Worm (Caenorhabditis elegans) whole organism, mixed stage, embryonic: ENCODE results near the gene unc-5.

ENCODE experiments used
- M03D4.4 ChIP-seq: sonication (generic microtip); optimal IDR thresholded peaks from 2 replicates; lab custom pipeline; 2017; ENCODE audit warnings: mild to moderate bottlenecking, missing genetic modification characterization, missing compliant biosample characterization
- blmp-1 ChIP-seq: fragments of 150-350 bp; optimal IDR thresholded peaks from 2 replicates; lab custom pipeline; 2014; ENCODE audit warnings: missing biosample characterization, missing genetic modification characterization
- ceh-43 ChIP-seq: fragments of 200-800 bp; sonication (Bioruptor generic); optimal IDR thresholded peaks from 2 replicates; lab custom pipeline; 2018; ENCODE audit warnings: mild to moderate bottlenecking, missing genetic modification characterization, moderate library complexity, missing compliant biosample characterization
- ceh-83 ChIP-seq: fragments of 200-800 bp; sonication (Bioruptor generic); optimal IDR thresholded peaks from 2 replicates; lab custom pipeline; 2018; ENCODE audit warnings: mild to moderate bottlenecking, missing genetic modification characterization, missing compliant biosample characterization
- ces-1 ChIP-seq: fragments of 150-350 bp; optimal IDR thresholded peaks from 2 replicates; lab custom pipeline; 2014; ENCODE audit warnings: missing biosample characterization, missing genetic modification reagents, missing genetic modification characterization
- cnd-1 ChIP-seq: fragments of 200-800 bp; sonication (Bioruptor generic); optimal IDR thresholded peaks from 2 replicates; lab custom pipeline; 2018; ENCODE audit warnings: mild to moderate bottlenecking, missing genetic modification characterization, missing compliant biosample characterization
- drap-1 ChIP-seq: fragments of 200-800 bp; sonication (Bioruptor generic); optimal IDR thresholded peaks from 3 replicates; lab custom pipeline; 2018; ENCODE audit warnings: mild to moderate bottlenecking, missing genetic modification characterization, missing compliant biosample characterization
- elt-1 ChIP-seq: sonication (generic microtip); optimal IDR thresholded peaks from 2 replicates; lab custom pipeline; 2017; ENCODE audit warnings: missing genetic modification characterization, mild to moderate bottlenecking, missing compliant biosample characterization, antibody characterized with exemption, moderate library complexity, borderline replicate concordance; ENCODE audit not compliant: insufficient read depth
- elt-3 ChIP-seq: fragments of 150-350 bp; optimal IDR thresholded peaks from 2 replicates; lab custom pipeline; 2014; ENCODE audit warnings: missing biosample characterization, missing genetic modification characterization
- ham-2 ChIP-seq: fragments of 200-800 bp; sonication (Bioruptor generic); optimal IDR thresholded peaks from 2 replicates; lab custom pipeline; 2018; ENCODE audit warnings: mild to moderate bottlenecking, missing genetic modification characterization, missing compliant biosample characterization
- hlh-1 ChIP-seq: fragments of 150-350 bp; optimal IDR thresholded peaks from 2 replicates; lab custom pipeline; 2014; ENCODE audit warnings: missing biosample characterization, missing genetic modification reagents, missing genetic modification characterization
- lin-13 ChIP-seq: fragments of 150-350 bp; optimal IDR thresholded peaks from 2 replicates; lab custom pipeline; 2014; ENCODE audit warnings: missing biosample characterization, missing genetic modification characterization
- lsy-2 ChIP-seq: fragments of 150-350 bp; optimal IDR thresholded peaks from 2 replicates; lab custom pipeline; 2014; ENCODE audit warnings: missing biosample characterization, missing genetic modification characterization
- mab-5 ChIP-seq: fragments of 150-350 bp; optimal IDR thresholded peaks from 2 replicates; lab custom pipeline; 2014; ENCODE audit warnings: missing biosample characterization, missing genetic modification characterization
- mls-2 ChIP-seq: sonication (generic microtip); optimal IDR thresholded peaks from 2 replicates; lab custom pipeline; 2016; ENCODE audit warnings: mild to moderate bottlenecking, missing genetic modification characterization, moderate library complexity, missing compliant biosample characterization
- nhr-12 ChIP-seq: fragments of 150-350 bp; optimal IDR thresholded peaks from 2 replicates; lab custom pipeline; 2014; ENCODE audit warnings: missing biosample characterization, missing genetic modification characterization
- nhr-2 ChIP-seq: fragments of 150-350 bp; optimal IDR thresholded peaks from 2 replicates; lab custom pipeline; 2014; ENCODE audit warnings: missing biosample characterization, missing genetic modification characterization
- nhr-237 ChIP-seq: fragments of 150-350 bp; optimal IDR thresholded peaks from 2 replicates; lab custom pipeline; 2014; ENCODE audit warnings: missing biosample characterization, missing genetic modification characterization
- nhr-28 ChIP-seq: fragments of 150-350 bp; optimal IDR thresholded peaks from 2 replicates; lab custom pipeline; 2014; ENCODE audit warnings: missing biosample characterization, missing genetic modification characterization
- nhr-76 ChIP-seq: sonication (generic microtip); optimal IDR thresholded peaks from 2 replicates; lab custom pipeline; 2017; ENCODE audit warnings: missing biosample characterization, missing genetic modification characterization
- sem-2 ChIP-seq: fragments of 200-800 bp; sonication (Bioruptor generic); optimal IDR thresholded peaks from 2 replicates; lab custom pipeline; 2018; ENCODE audit warnings: mild to moderate bottlenecking, missing genetic modification characterization, missing compliant biosample characterization
- snpc-4 ChIP-seq: fragments of 150-350 bp; optimal IDR thresholded peaks from 2 replicates; lab custom pipeline; 2014; ENCODE audit warnings: missing biosample characterization, missing genetic modification characterization
- sptf-1 ChIP-seq: sonication (generic microtip); optimal IDR thresholded peaks from 2 replicates; lab custom pipeline; 2017; ENCODE audit warnings: mild to moderate bottlenecking, missing genetic modification characterization, moderate library complexity, missing compliant biosample characterization
- tbx-8 ChIP-seq: fragments of 200-800 bp; sonication (Bioruptor generic); optimal IDR thresholded peaks from 2 replicates; lab custom pipeline; 2018; ENCODE audit warnings: mild to moderate bottlenecking, missing genetic modification characterization, moderate library complexity, missing compliant biosample characterization
- unc-120 ChIP-seq: sonication (generic microtip); optimal IDR thresholded peaks from 2 replicates; lab custom pipeline; 2017; ENCODE audit warnings: missing genetic modification characterization, missing compliant biosample characterization; ENCODE audit not compliant: poor library complexity, severe bottlenecking
- unc-62 ChIP-seq: fragments of 150-350 bp; optimal IDR thresholded peaks from 2 replicates; lab custom pipeline; 2014; ENCODE audit warnings: missing biosample characterization, missing genetic modification reagents, missing genetic modification characterization
- zip-8 ChIP-seq: fragments of 150-350 bp; optimal IDR thresholded peaks from 2 replicates; lab custom pipeline; 2014; ENCODE audit warnings: missing biosample characterization, missing genetic modification characterization

Gene unc-5

DNA sequence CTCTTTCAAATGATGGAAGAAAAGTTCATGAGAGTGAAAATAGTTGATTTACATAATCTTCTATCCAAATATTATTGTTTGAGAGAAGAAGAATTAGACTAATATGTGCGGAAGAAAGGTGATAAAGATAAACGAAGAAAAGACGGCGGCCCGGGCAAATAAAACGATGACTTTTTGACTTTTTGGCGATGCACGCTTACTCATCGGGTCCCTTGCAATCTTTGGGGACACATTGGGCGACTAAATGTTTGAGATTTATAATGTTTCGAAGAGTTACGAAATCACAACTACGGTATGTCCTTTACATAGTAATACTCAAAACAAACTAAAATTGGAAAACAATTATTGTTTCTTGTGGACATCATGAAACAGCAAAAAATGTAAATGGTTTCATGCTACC lies 13.3 kb downstream of the unc-5 start:
- TF ChIP-seq lin-13 (no peak), mls-2 (no peak), mab-5 (tag; lab: Kevin White, UChicago) (no peak), tbx-8 (no peak), snpc-4 (tag; lab: Kevin White, UChicago) (no peak), lsy-2 (tag; lab: Kevin White, UChicago) (no peak), nhr-28 (no peak), hlh-1 (tag; lab: Kevin White, UChicago) (no peak), sem-2 (no peak)

DNA sequence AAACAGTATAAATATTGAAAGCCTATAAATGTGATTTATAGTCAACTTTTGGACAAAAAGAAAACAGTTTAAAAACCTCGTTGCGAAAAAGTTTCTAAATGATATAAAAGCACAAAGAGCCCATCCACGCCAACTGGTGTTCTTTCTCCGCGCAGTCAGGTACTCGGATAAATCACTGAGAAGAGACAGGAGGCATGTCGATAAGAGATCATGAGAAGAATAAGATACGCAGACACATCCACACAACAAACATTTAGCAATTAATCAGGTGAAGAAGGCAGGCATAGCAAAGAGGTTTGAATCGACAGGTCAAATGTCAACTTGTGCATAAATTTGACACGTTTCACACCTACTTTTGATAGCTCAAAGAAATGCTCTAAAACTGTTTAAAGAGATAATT lies 20.4 kb downstream of the unc-5 start:
- TF ChIP-seq sptf-1 (tag; lab: Kevin White, UChicago) (no peak), lin-13 (no peak), elt-3 (tag; lab: Kevin White, UChicago) (no peak), nhr-2 (tag; lab: Kevin White, UChicago) (peak; percentile 18), zip-8 (tag; lab: Kevin White, UChicago) (no peak), ces-1 (GFP tag; lab: Kevin White, UChicago) (no peak), M03D4.4 (tag; lab: Kevin White, UChicago) (no peak), ceh-43 (no peak), lsy-2 (tag; lab: Kevin White, UChicago) (no peak), unc-120 (tag; lab: Kevin White, UChicago) (peak; percentile 69), cnd-1 (tag; lab: Kevin White, UChicago) (no peak), hlh-1 (tag; lab: Kevin White, UChicago) (peak; percentile 90), blmp-1 (no peak), nhr-12 (tag; lab: Kevin White, UChicago) (no peak), unc-62 (GFP tag; lab: Kevin White, UChicago) (peak; percentile 97), mls-2 (no peak)

DNA sequence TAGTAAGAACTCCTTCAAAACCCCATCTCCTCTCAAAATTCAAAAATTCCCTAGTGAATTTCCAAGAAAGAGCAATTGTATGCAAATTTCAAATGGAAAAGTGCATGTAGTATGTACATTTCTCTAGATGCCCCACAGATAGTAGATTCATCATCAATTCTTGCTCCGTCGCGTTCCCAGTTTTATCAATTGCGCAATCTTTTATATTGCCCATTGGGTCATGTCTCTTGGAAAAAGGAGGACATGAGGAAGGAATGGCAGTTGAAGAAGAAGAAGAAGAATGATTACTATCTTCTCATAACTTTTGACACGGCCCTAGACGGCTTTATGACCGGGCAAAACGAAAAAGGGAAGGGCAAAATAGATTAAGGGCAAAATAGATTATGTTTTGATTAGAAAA lies 21.5 kb downstream of the unc-5 start:
- TF ChIP-seq nhr-2 (tag; lab: Kevin White, UChicago): peak; percentile 69
- peak; percentile 53 for TF ChIP-seq ces-1 (GFP tag; lab: Kevin White, UChicago)
- peak; percentile 79 for TF ChIP-seq elt-1 (tag; lab: Kevin White, UChicago)
- TF ChIP-seq mls-2: no peak
- TF ChIP-seq unc-62 (GFP tag; lab: Kevin White, UChicago): peak; percentile 50
- no peak for TF ChIP-seq tbx-8
- TF ChIP-seq zip-8 (tag; lab: Kevin White, UChicago): peak; percentile 45

DNA sequence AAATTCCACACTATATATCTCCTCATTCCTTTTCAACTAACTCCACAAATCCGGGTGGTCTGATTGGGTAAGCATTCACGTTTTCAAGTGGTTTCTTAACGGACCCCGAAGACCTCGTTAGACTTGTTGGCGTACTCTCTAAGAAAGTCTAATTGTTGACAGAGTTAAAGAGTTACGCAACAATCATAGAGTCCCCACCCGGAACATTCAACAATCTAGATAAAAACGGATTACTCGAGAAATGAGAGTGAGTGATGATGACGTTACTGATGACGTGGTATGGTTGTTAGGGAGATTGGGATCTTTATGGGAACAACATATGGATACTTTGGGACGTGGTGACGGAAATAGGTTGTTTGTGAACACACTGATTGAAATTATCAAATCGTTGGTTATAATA lies 25.5 kb downstream of the unc-5 start:
- TF ChIP-seq nhr-2 (tag; lab: Kevin White, UChicago) (peak; percentile 84), nhr-237 (no peak), elt-1 (tag; lab: Kevin White, UChicago) (peak; percentile 46), ces-1 (GFP tag; lab: Kevin White, UChicago) (peak; percentile 88), zip-8 (tag; lab: Kevin White, UChicago) (peak; percentile 53)
- TF ChIP-seq, all 35 proteins: peak for 4

DNA sequence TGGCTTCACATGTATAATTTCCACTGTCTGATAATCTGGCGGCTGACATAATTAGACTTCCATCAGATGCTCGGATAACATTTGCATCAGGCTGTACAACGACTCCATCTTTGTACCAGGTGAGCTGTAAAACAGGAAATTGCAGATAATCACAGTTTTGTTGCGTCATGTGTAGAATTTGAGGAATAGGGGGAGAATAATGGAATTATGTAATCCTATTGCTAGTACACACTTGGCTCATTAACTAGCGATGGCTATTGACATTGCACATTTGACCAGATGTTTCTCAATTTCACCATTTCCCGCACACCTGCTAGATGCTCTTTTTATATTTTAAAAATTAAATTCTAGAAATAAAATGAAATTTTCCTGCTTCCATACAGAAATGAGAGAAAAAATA lies 26.7 kb downstream of the unc-5 start:
- TF ChIP-seq cnd-1 (tag; lab: Kevin White, UChicago): peak; percentile 32
- TF ChIP-seq nhr-2 (tag; lab: Kevin White, UChicago): peak; percentile 81
- TF ChIP-seq ham-2 (GFP tag; lab: Kevin White, UChicago): no peak
- TF ChIP-seq zip-8 (tag; lab: Kevin White, UChicago): peak; percentile 89
- TF ChIP-seq ces-1 (GFP tag; lab: Kevin White, UChicago): peak; percentile 95
- no peak for TF ChIP-seq sptf-1 (tag; lab: Kevin White, UChicago)

DNA sequence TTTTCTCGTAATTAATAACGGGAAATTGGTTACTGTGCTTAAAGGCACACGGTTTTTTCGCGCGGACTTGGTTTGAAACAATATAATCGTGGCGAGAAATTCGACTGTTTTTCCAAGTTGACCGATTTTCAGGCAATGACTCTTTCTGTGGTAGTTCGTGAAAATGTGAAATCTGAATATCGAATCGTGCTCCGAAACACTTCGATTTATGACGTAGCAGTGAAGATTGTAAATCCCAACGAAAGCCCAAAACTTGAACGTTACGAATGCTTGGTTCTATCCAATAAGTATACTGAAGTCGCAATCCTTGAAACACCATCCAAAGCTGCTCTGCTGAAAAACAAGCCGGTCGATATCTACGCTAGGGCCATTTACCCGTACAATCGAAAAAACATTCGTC lies 34.0 kb downstream of the unc-5 start:
- TF ChIP-seq drap-1 (GFP tag; lab: Kevin White, UChicago) (no peak), nhr-76 (no peak), elt-1 (tag; lab: Kevin White, UChicago) (no peak), mab-5 (tag; lab: Kevin White, UChicago) (no peak), tbx-8 (no peak), sptf-1 (tag; lab: Kevin White, UChicago) (no peak), ceh-83 (GFP tag; lab: Kevin White, UChicago) (no peak), unc-62 (GFP tag; lab: Kevin White, UChicago) (no peak)
